Worm (Caenorhabditis elegans) whole organism, L1 larva: ENCODE measurements around the gene Y45F3A.1.

ENCODE experiments used
- C16A3.4 ChIP-seq: fragments of 150-350 bp; optimal IDR thresholded peaks from 2 replicates; lab custom pipeline; 2014; ENCODE audit warnings: missing biosample characterization, missing genetic modification characterization
- Y116A8C.19 ChIP-seq: sonication (generic microtip); optimal IDR thresholded peaks from 2 replicates; lab custom pipeline; 2016; ENCODE audit warnings: missing compliant biosample characterization, missing genetic modification characterization, borderline replicate concordance
- aha-1 ChIP-seq: fragments of 150-350 bp; optimal IDR thresholded peaks from 2 replicates; lab custom pipeline; 2014; ENCODE audit warnings: missing biosample characterization, missing genetic modification characterization
- blmp-1 ChIP-seq: fragments of 150-350 bp; optimal IDR thresholded peaks from 2 replicates; lab custom pipeline; 2014; ENCODE audit warnings: missing biosample characterization, missing genetic modification characterization
- ceh-63 ChIP-seq: fragments of 200-800 bp; sonication (Bioruptor generic); optimal IDR thresholded peaks from 2 replicates; lab custom pipeline; 2018; ENCODE audit warnings: mild to moderate bottlenecking, missing genetic modification characterization, missing compliant biosample characterization
- ceh-8 ChIP-seq: fragments of 200-800 bp; sonication (Bioruptor generic); optimal IDR thresholded peaks from 2 replicates; lab custom pipeline; 2018; ENCODE audit warnings: mild to moderate bottlenecking, missing genetic modification characterization, moderate library complexity, missing compliant biosample characterization
- ces-1 ChIP-seq: fragments of 150-350 bp; optimal IDR thresholded peaks from 2 replicates; lab custom pipeline; 2014; ENCODE audit warnings: missing biosample characterization, missing genetic modification reagents, missing genetic modification characterization
- dsc-1 ChIP-seq: sonication (generic microtip); optimal IDR thresholded peaks from 2 replicates; lab custom pipeline; 2016; ENCODE audit warnings: mild to moderate bottlenecking, missing genetic modification characterization, missing compliant biosample characterization
- efl-1 ChIP-seq, 4 experiments: fragments of 150-350 bp; optimal IDR thresholded peaks in 3 of 4; peaks in 1 of 4; 1 replicate in 1 of 4; 2 replicates in 3 of 4; lab custom pipeline; 2014; ENCODE audit warnings: missing biosample characterization in 2 of 4, missing genetic modification characterization in 2 of 4, missing genetic modification reagents in 2 of 4
- efl-3 ChIP-seq: fragments of 200-800 bp; sonication (Bioruptor generic); optimal IDR thresholded peaks from 2 replicates; lab custom pipeline; 2018; ENCODE audit warnings: mild to moderate bottlenecking, missing genetic modification characterization, missing compliant biosample characterization
- egl-13 ChIP-seq: sonication (generic microtip); optimal IDR thresholded peaks from 2 replicates; lab custom pipeline; 2016; ENCODE audit warnings: missing genotype, missing genetic modification reagents, missing genetic modification characterization, missing compliant biosample characterization
- elt-2 ChIP-seq: sonication (generic microtip); optimal IDR thresholded peaks from 2 replicates; lab custom pipeline; 2016; ENCODE audit warnings: missing genetic modification characterization, mild to moderate bottlenecking, inconsistent platforms, missing compliant biosample characterization, missing genetic modification reagents
- elt-3 ChIP-seq, 6 experiments: fragments of 150-350 bp in 1 of 6; sonication (generic microtip); optimal IDR thresholded peaks; 2 replicates each; lab custom pipeline; 2017 to 2018; ENCODE audit warnings: missing biosample characterization in 6 of 6, missing genetic modification characterization in 6 of 6, inconsistent platforms in 1 of 6
- ets-5 ChIP-seq: fragments of 200-800 bp; sonication (Bioruptor generic); IDR thresholded peaks from 2 replicates; pipeline ENCODE4 v1.3.6; 2022; ENCODE audit warnings: missing genetic modification characterization, missing compliant biosample characterization
- fkh-4 ChIP-seq: sonication (generic microtip); optimal IDR thresholded peaks from 2 replicates; lab custom pipeline; 2016; ENCODE audit warnings: missing compliant biosample characterization, missing genetic modification characterization, borderline replicate concordance
- fkh-8 ChIP-seq: sonication (generic microtip); optimal IDR thresholded peaks from 2 replicates; lab custom pipeline; 2016; ENCODE audit warnings: mild to moderate bottlenecking, missing genetic modification characterization, missing compliant biosample characterization
- grh-1 ChIP-seq: fragments of 200-800 bp; sonication (Bioruptor generic); IDR thresholded peaks from 2 replicates; pipeline ENCODE4 v1.3.6; 2022; ENCODE audit warnings: missing genetic modification reagents, missing genetic modification characterization, missing compliant biosample characterization
- isw-1 ChIP-seq: fragments of 200-800 bp; sonication (Bioruptor generic); IDR thresholded peaks from 2 replicates; pipeline ENCODE4 v1.3.6; 2022; ENCODE audit warnings: missing genetic modification characterization, missing compliant biosample characterization
- lin-14 ChIP-seq: fragments of 200-800 bp; sonication (Bioruptor generic); optimal IDR thresholded peaks from 2 replicates; lab custom pipeline; 2018; ENCODE audit warnings: mild to moderate bottlenecking, missing genetic modification characterization, moderate library complexity, missing compliant biosample characterization
- lin-15B ChIP-seq: fragments of 150-350 bp; sonication (generic microtip); optimal IDR thresholded peaks from 3 replicates; lab custom pipeline; 2014; ENCODE audit warnings: missing biosample characterization, missing genetic modification characterization
- lin-35 ChIP-seq, 2 experiments: fragments of 150-350 bp; optimal IDR thresholded peaks; 2 replicates each; lab custom pipeline; 2014; ENCODE audit warnings: missing biosample characterization in 2 of 2, missing genetic modification characterization in 2 of 2, missing genetic modification reagents in 2 of 2
- lin-39 ChIP-seq: fragments of 150-350 bp; optimal IDR thresholded peaks from 2 replicates; lab custom pipeline; 2014; ENCODE audit warnings: missing biosample characterization, missing genetic modification reagents, missing genetic modification characterization
- nhr-11 ChIP-seq: fragments of 150-350 bp; optimal IDR thresholded peaks from 2 replicates; lab custom pipeline; 2014; ENCODE audit warnings: missing biosample characterization, missing genetic modification characterization
- nhr-12 ChIP-seq: sonication (generic microtip); optimal IDR thresholded peaks from 2 replicates; lab custom pipeline; 2017; ENCODE audit warnings: missing biosample characterization, missing genetic modification characterization
- nhr-20 ChIP-seq: sonication (generic microtip); optimal IDR thresholded peaks from 2 replicates; lab custom pipeline; 2016; ENCODE audit warnings: mild to moderate bottlenecking, missing genetic modification characterization, missing compliant biosample characterization
- nhr-237 ChIP-seq: fragments of 150-350 bp; optimal IDR thresholded peaks from 2 replicates; lab custom pipeline; 2014; ENCODE audit warnings: missing biosample characterization, missing genetic modification characterization
- nhr-47 ChIP-seq: sonication (generic microtip); optimal IDR thresholded peaks from 2 replicates; lab custom pipeline; 2016; ENCODE audit warnings: mild to moderate bottlenecking, missing genetic modification characterization, moderate library complexity, missing compliant biosample characterization
- nhr-71 ChIP-seq: sonication (generic microtip); optimal IDR thresholded peaks from 2 replicates; lab custom pipeline; 2016; ENCODE audit warnings: mild to moderate bottlenecking, missing genetic modification characterization, moderate library complexity, missing compliant biosample characterization
- nhr-76 ChIP-seq: sonication (generic microtip); optimal IDR thresholded peaks from 2 replicates; lab custom pipeline; 2017; ENCODE audit warnings: missing biosample characterization, missing genetic modification characterization
- nhr-77 ChIP-seq: fragments of 150-350 bp; optimal IDR thresholded peaks from 2 replicates; lab custom pipeline; 2014; ENCODE audit warnings: missing biosample characterization, missing genetic modification characterization
- nhr-84 ChIP-seq: sonication (generic microtip); optimal IDR thresholded peaks from 2 replicates; lab custom pipeline; 2017; ENCODE audit warnings: missing biosample characterization, missing genetic modification characterization
- nhr-90 ChIP-seq: sonication (generic microtip); optimal IDR thresholded peaks from 2 replicates; lab custom pipeline; 2016; ENCODE audit warnings: mild to moderate bottlenecking, missing genetic modification characterization, missing compliant biosample characterization; ENCODE audit not compliant: poor library complexity
- pax-3 ChIP-seq: fragments of 200-800 bp; sonication (Bioruptor generic); optimal IDR thresholded peaks from 2 replicates; lab custom pipeline; 2018; ENCODE audit warnings: mild to moderate bottlenecking, missing genetic modification characterization, moderate library complexity, missing compliant biosample characterization
- pqm-1 ChIP-seq: sonication (generic microtip); optimal IDR thresholded peaks from 3 replicates; lab custom pipeline; 2017; ENCODE audit warnings: missing biosample characterization, missing genetic modification characterization
- rnt-1 ChIP-seq: sonication (generic microtip); optimal IDR thresholded peaks from 2 replicates; lab custom pipeline; 2016; ENCODE audit warnings: mild to moderate bottlenecking, missing genetic modification characterization, moderate library complexity, missing compliant biosample characterization
- sox-4 ChIP-seq: sonication (generic microtip); optimal IDR thresholded peaks from 2 replicates; lab custom pipeline; 2016; ENCODE audit warnings: missing genetic modification characterization, missing compliant biosample characterization
- sptf-1 ChIP-seq: fragments of 150-350 bp; optimal IDR thresholded peaks from 2 replicates; lab custom pipeline; 2014; ENCODE audit warnings: missing biosample characterization, missing genetic modification characterization
- swsn-7 ChIP-seq: sonication (generic microtip); optimal IDR thresholded peaks from 2 replicates; lab custom pipeline; 2016; ENCODE audit warnings: missing genetic modification characterization, missing compliant biosample characterization
- unc-130 ChIP-seq: fragments of 150-350 bp; optimal IDR thresholded peaks from 2 replicates; lab custom pipeline; 2017; ENCODE audit warnings: missing biosample characterization, missing genetic modification characterization, inconsistent platforms
- unc-30 ChIP-seq: sonication (generic microtip); optimal IDR thresholded peaks from 2 replicates; lab custom pipeline; 2017; ENCODE audit warnings: missing biosample characterization, missing genetic modification characterization
- unc-98 ChIP-seq: fragments of 200-800 bp; sonication (Bioruptor generic); IDR thresholded peaks from 2 replicates; pipeline ENCODE4 v1.3.6; 2022; ENCODE audit warnings: missing genetic modification characterization, missing compliant biosample characterization
- vab-15 ChIP-seq: sonication (generic microtip); optimal IDR thresholded peaks from 2 replicates; lab custom pipeline; 2017; ENCODE audit warnings: missing genotype, mild to moderate bottlenecking, missing genetic modification characterization, missing compliant biosample characterization
- ztf-11 ChIP-seq, 2 experiments: sonication (generic microtip); optimal IDR thresholded peaks; 2 replicates each; lab custom pipeline; 2016 to 2017; ENCODE audit warnings: missing genetic modification characterization in 2 of 2, missing biosample characterization in 1 of 2, missing compliant biosample characterization in 1 of 2

Y45F3A.1 gene

DNA sequence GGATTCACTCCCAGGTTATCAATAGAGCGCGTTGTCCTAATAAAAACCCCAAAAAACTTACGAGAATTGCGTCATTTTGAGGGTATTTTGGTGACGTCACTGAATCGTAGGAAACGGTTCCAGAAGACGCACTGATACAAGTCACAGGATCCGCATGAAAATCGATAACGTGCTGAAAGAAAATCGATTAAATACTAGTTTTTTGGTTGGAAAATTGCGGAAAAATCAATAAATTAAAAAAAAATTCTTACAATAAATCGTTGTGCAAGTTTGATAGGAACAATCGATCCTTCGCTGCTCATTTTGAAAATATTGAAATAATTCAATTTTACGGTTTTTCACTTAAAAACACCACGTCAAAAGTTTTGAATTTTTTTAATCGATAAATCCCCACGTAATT lies 41.5 kb upstream of the Y45F3A.1 start, which contains the start of gene Y39A1A.2:
Gene Y39A1A.2 (minus strand): TSS at position 319 of the 400 bp plus-strand sequence.
- TF ChIP-seq ztf-11 (tag; optimal IDR thresholded peaks at IDR 0.05; lab: Kevin White, UChicago) (no peak), nhr-77 (tag; lab: Kevin White, UChicago) (no peak), lin-39 (tag; lab: Kevin White, UChicago) (no peak), unc-30 (tag; lab: Kevin White, UChicago) (no peak), sptf-1 (tag; lab: Kevin White, UChicago) (no peak), unc-98 (GFP tag; lab: Robert Waterston, UW) (no peak), elt-3 (tag; optimal IDR thresholded peaks at IDR 0.05; lab: Kevin White, UChicago) (no peak), nhr-76 (tag; lab: Kevin White, UChicago) (no peak), lin-35 (GFP tag; optimal IDR thresholded peaks at IDR 0.05; lab: Kevin White, UChicago) (no peak), rnt-1 (tag; lab: Kevin White, UChicago) (no peak)

DNA sequence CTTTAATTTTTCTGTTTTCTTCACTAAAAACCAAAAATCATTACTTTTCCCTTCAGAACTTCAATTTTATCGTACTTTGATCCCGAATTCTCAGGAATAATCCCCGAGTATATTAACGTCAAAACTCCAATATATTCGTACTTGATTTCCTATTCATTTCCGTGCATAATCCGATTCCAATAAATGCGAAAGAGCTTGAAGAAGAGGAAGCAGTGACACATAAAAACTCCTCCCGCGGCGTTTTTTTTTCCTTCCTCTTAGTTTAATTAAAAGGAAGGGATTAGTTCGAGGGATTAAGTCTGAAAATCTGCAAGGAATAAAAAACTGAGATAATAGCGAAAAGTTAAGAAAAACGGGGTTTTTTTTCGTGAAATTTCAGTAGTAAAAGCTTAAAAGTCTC lies 39.2 kb upstream of the Y45F3A.1 start:
- TF ChIP-seq nhr-90 (tag; lab: Kevin White, UChicago) (no peak), swsn-7 (tag; lab: Kevin White, UChicago) (peak; percentile 20), nhr-77 (tag; lab: Kevin White, UChicago) (no peak), unc-98 (GFP tag; lab: Robert Waterston, UW) (no peak), fkh-4 (tag; lab: Kevin White, UChicago) (no peak), nhr-11 (tag; lab: Kevin White, UChicago) (no peak), grh-1 (GFP tag; lab: Robert Waterston, UW) (no peak), nhr-76 (tag; lab: Kevin White, UChicago) (no peak), blmp-1 (tag; lab: Kevin White, UChicago) (no peak), lin-14 (GFP tag; lab: Kevin White, UChicago) (peak; percentile 39), ets-5 (GFP tag; lab: Robert Waterston, UW) (no peak), nhr-237 (tag; lab: Kevin White, UChicago) (no peak), efl-1 (optimal IDR thresholded peaks at IDR 0.05; lab: Kevin White, UChicago) (no peak), efl-1 (GFP tag; optimal IDR thresholded peaks at IDR 0.05 in 1 of 2; lab: Kevin White, UChicago) (no peak), unc-130 (tag; lab: Kevin White, UChicago) (no peak), aha-1 (tag; lab: Kevin White, UChicago) (no peak), nhr-71 (tag; lab: Kevin White, UChicago) (peak; percentile 53), fkh-8 (tag; lab: Kevin White, UChicago) (peak; percentile 84), ces-1 (no peak), sptf-1 (tag; lab: Kevin White, UChicago) (no peak), elt-2 (tag; lab: Kevin White, UChicago) (no peak), rnt-1 (tag; lab: Kevin White, UChicago) (no peak), lin-15B (no peak), isw-1 (GFP tag; lab: Robert Waterston, UW) (no peak), ceh-63 (no peak), nhr-47 (tag; lab: Kevin White, UChicago) (peak; percentile 58), sox-4 (tag; lab: Kevin White, UChicago) (peak; percentile 4), pax-3 (tag; lab: Kevin White, UChicago) (peak; percentile 74), elt-3 (tag; optimal IDR thresholded peaks at IDR 0.05; lab: Kevin White, UChicago) (no peak), Y116A8C.19 (tag; lab: Kevin White, UChicago) (no peak), dsc-1 (tag; lab: Kevin White, UChicago) (peak; percentile 95), nhr-12 (no peak), efl-3 (no peak), ceh-8 (no peak), nhr-84 (tag; lab: Kevin White, UChicago) (no peak), vab-15 (tag; lab: Kevin White, UChicago) (no peak), nhr-20 (peak; percentile 6), egl-13 (tag; lab: Kevin White, UChicago) (peak; percentile 58), C16A3.4 (tag; lab: Kevin White, UChicago) (no peak), pqm-1 (no peak)
